Worm (Caenorhabditis elegans) whole organism, L4/young adult: ENCODE measurements around the gene Y61B8A.6.

Experiments
- W03F9.2 ChIP-seq: fragments of 150-350 bp; optimal IDR thresholded peaks from 2 replicates; lab custom pipeline; 2014; ENCODE audit warnings: missing biosample characterization, missing genetic modification characterization
- dao-5 ChIP-seq: sonication (generic microtip); optimal IDR thresholded peaks from 2 replicates; lab custom pipeline; 2016; ENCODE audit warnings: missing genotype, missing genetic modification characterization, moderate library complexity, missing compliant biosample characterization
- him-1 ChIP-seq: sonication (generic microtip); optimal IDR thresholded peaks from 2 replicates; lab custom pipeline; 2016; ENCODE audit warnings: missing genotype, missing genetic modification reagents, missing genetic modification characterization, missing compliant biosample characterization

Y61B8A.6 gene

ce11 chrV:17272112-17272511 is 20.4 kb downstream of the Y61B8A.6 start:
- TF ChIP-seq him-1 (tag; lab: Kevin White, UChicago) (no peak), W03F9.2 (tag; lab: Kevin White, UChicago) (no peak)

- TF ChIP-seq dao-5 (tag; lab: Kevin White, UChicago) = no peak
- no peak for TF ChIP-seq him-1 (tag; lab: Kevin White, UChicago)
- TF ChIP-seq W03F9.2 (tag; lab: Kevin White, UChicago) = no peak
Observed at ce11 chrV:17273249-17273648, 21.5 kb downstream of the Y61B8A.6 start, which contains the start of gene K10G4.10. TSS of gene K10G4.10 (plus strand) at chrV:17273549.

DNA sequence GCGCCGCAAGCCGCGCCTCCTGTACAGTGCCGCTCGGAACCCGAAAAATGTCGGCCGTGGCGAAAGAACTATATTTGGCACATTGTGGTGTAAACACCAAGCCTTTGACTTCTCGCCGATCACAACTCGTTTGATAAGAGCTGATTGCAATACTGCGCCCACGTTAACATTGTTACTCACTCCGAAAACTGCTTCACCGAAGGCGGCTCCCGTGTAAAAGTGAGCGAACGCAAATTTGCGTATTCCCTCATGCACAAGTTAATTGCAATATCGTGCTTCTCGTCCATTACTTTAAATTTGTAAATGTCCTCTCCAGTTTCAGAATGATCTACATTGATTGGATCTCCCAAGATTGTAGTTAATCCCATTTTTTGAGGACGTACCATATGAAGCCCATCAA is 32.4 kb downstream of the Y61B8A.6 start:
- TF ChIP-seq him-1 (tag; lab: Kevin White, UChicago) = no peak
- no peak for TF ChIP-seq dao-5 (tag; lab: Kevin White, UChicago)
- no peak for TF ChIP-seq W03F9.2 (tag; lab: Kevin White, UChicago)

DNA sequence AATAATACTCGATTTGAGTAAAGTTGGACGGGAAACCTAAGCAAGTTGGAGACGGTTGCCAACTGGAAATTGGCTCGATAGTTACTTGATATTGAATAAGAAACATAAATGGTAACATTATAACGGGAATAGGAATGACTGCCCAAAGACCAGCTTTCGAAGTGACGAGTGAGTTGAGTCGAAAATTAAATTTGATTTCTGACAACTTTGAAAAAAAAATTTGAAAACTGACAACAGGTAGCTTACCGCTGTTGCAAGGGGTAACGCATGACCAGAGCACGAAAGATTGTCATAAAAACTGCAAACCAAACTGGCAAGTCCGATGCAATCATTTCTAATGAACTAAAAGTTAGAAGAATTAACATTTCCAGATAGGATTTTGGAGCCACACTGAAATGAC is 41.0 kb downstream of the Y61B8A.6 start:
- TF ChIP-seq W03F9.2 (tag; lab: Kevin White, UChicago) = no peak
- no peak for TF ChIP-seq him-1 (tag; lab: Kevin White, UChicago)
- no peak for TF ChIP-seq dao-5 (tag; lab: Kevin White, UChicago)

- no peak for TF ChIP-seq him-1 (tag; lab: Kevin White, UChicago)
- no peak for TF ChIP-seq W03F9.2 (tag; lab: Kevin White, UChicago)
- no peak for TF ChIP-seq dao-5 (tag; lab: Kevin White, UChicago)
Observed at ce11 chrV:17296443-17296842, 44.7 kb downstream of the Y61B8A.6 start.

- TF ChIP-seq W03F9.2 (tag; lab: Kevin White, UChicago) (no peak), him-1 (tag; lab: Kevin White, UChicago) (no peak), dao-5 (tag; lab: Kevin White, UChicago) (no peak)
Observed at ce11 chrV:17298657-17299056, 46.9 kb downstream of the Y61B8A.6 start.

ce11 chrV:17301375-17301774 is 49.7 kb downstream of the Y61B8A.6 start, which contains the start of gene K10G4.5:
TSS of gene K10G4.5 (minus strand) at chrV:17301475.
- TF ChIP-seq dao-5 (tag; lab: Kevin White, UChicago) = no peak
- TF ChIP-seq W03F9.2 (tag; lab: Kevin White, UChicago) = no peak
- TF ChIP-seq him-1 (tag; lab: Kevin White, UChicago) = no peak
